Worm (Caenorhabditis elegans) whole organism, L1 larva: ENCODE measurements around the gene piki-1.

Source experiments
- C16A3.4 ChIP-seq: fragments of 150-350 bp; optimal IDR thresholded peaks from 2 replicates; lab custom pipeline; 2014; ENCODE audit warnings: missing biosample characterization, missing genetic modification characterization
- dsc-1 ChIP-seq: sonication (generic microtip); optimal IDR thresholded peaks from 2 replicates; lab custom pipeline; 2016; ENCODE audit warnings: mild to moderate bottlenecking, missing genetic modification characterization, missing compliant biosample characterization
- isw-1 ChIP-seq: fragments of 200-800 bp; sonication (Bioruptor generic); IDR thresholded peaks from 2 replicates; pipeline ENCODE4 v1.3.6; 2022; ENCODE audit warnings: missing genetic modification characterization, missing compliant biosample characterization
- jun-1 ChIP-seq: fragments of 150-350 bp; optimal IDR thresholded peaks from 2 replicates; lab custom pipeline; 2014; ENCODE audit warnings: missing biosample characterization, missing genetic modification reagents, missing genetic modification characterization
- lin-13 ChIP-seq: fragments of 150-350 bp; optimal IDR thresholded peaks from 2 replicates; lab custom pipeline; 2014; ENCODE audit warnings: missing biosample characterization, missing genetic modification reagents, missing genetic modification characterization
- mep-1 ChIP-seq: fragments of 150-350 bp; optimal IDR thresholded peaks from 2 replicates; lab custom pipeline; 2014; ENCODE audit warnings: missing biosample characterization, missing genetic modification characterization
- nhr-12 ChIP-seq: sonication (generic microtip); optimal IDR thresholded peaks from 2 replicates; lab custom pipeline; 2017; ENCODE audit warnings: missing biosample characterization, missing genetic modification characterization

DNA sequence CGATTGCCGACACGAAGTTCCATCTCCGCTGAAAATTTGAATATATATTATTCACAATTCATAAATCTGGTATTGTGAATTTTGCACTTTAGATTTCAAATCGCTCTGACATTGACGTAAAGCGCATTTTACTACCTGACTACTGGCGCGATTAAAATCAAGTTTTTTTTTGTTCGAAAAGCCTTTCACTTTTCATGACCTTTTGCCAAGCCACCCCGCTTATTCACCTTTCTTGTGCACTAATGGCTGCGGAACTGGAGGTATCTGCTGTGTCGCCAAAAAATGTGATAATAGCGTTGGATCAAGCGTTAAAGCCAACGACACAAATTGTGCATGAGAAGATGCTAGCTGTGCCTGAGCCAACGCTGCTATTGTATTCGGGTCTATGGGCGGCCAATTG is 26.7 kb upstream of the piki-1 start:
- TF ChIP-seq mep-1 (tag; lab: Kevin White, UChicago): no peak
- TF ChIP-seq C16A3.4: no peak
- no peak for TF ChIP-seq isw-1 (GFP tag; lab: Robert Waterston, UW)
- no peak for TF ChIP-seq jun-1 (tag; lab: Kevin White, UChicago)
- no peak for TF ChIP-seq lin-13
- no peak for TF ChIP-seq nhr-12 (tag; lab: Kevin White, UChicago)
- no peak for TF ChIP-seq dsc-1 (tag; lab: Kevin White, UChicago)
